Fruit fly (Drosophila melanogaster): Measurements from ENCODE around the gene CG14710.
A peak's percentile ranks its signal among the peaks of the same experiment; 100 is the strongest.

The CG14710 gene

DNA sequence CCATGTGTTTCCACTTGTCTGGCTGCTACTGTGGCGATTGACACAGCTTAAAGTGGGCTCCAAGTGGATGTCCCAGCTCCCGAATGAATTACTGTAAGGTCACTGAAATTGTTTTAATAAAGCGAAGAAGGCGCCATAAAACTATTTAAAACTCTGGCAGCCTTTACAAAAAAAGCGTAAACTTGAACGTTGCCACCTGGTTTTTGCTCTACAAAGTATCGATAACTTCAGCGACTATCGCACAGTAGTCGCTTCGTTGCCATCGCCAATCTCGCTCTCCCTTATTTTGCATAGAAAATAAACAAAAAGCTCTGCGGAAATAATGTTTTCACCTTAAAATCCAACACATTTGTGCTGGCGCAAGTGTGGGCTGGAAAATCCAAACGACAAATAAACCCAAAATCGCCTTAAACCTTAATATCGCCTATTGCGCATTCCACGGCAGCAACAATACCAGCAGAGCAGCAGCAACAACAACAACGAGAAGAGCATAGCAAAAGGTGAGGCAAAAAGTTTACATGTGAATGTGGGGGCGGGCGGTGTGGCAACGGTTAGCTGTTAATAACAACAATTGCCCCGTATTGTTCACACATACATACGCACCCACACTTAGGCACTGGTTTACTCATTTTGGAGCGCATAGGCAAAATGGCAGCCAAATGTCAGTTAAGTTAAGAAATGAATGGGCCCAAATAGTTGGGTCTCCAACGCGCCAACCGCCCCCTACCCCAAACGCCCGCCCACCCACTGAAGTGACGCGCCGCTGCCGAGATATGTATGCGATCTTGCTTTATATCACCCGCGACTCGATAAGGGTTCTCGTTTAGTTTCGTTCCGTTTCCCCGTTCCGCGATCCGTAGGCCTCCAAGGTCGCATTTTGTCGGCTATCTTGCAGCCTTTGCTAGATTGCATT is 38.3 kb upstream of the CG14710 start, which contains the start of gene wkd (continued):
- no peak for TF ChIP-seq cato (GFP tag; optimal IDR thresholded peaks at IDR 0.05; ENCODE audit: borderline replicate concordance)
- peak; percentile 92 for TF ChIP-seq Bgb (GFP tag; IDR thresholded peaks at IDR 0.05; ENCODE audit: partially characterized antibody)
- TF ChIP-seq Pdp1 (GFP tag; optimal IDR thresholded peaks at IDR 0.05), result no peak
- no peak for TF ChIP-seq pho (GFP tag; optimal IDR thresholded peaks at IDR 0.05)
- TF ChIP-seq CG6689 (GFP tag; IDR thresholded peaks at IDR 0.05), result no peak
- no peak for TF ChIP-seq tin (GFP tag; optimal IDR thresholded peaks at IDR 0.05)
- peak; percentile 89 for TF ChIP-seq amos (GFP tag; IDR thresholded peaks at IDR 0.05; ENCODE audit: partially characterized antibody)
- TF ChIP-seq Rfx (GFP tag; IDR thresholded peaks at IDR 0.05), result no peak
- TF ChIP-seq Chrac-16 (GFP tag; optimal IDR thresholded peaks at IDR 0.05), result no peak
- TF ChIP-seq Bteb2 (GFP tag; optimal IDR thresholded peaks at IDR 0.05), result no peak
- TF ChIP-seq CG4707 (GFP tag; optimal IDR thresholded peaks at IDR 0.05), result no peak
- no peak for TF ChIP-seq CG11247 (GFP tag; IDR thresholded peaks at IDR 0.05)
- no peak for TF ChIP-seq CG31224 (GFP tag; IDR thresholded peaks at IDR 0.05)
- TF ChIP-seq hkb (optimal IDR thresholded peaks at IDR 0.05), result no peak
- TF ChIP-seq hkb (GFP tag; IDR thresholded peaks at IDR 0.05), result peak; percentile 32; the same call in 1 of the 2 replicates
- peak; percentile 96 for TF ChIP-seq pfk (GFP tag; optimal IDR thresholded peaks at IDR 0.05)
- no peak for TF ChIP-seq CG17802 (tag; optimal IDR thresholded peaks at IDR 0.05)
- TF ChIP-seq nom (GFP tag; optimal IDR thresholded peaks at IDR 0.05), result no peak
- TF ChIP-seq Dad (GFP tag; optimal IDR thresholded peaks at IDR 0.05), result peak; percentile 12
- no peak for TF ChIP-seq CG5245 (GFP tag; optimal IDR thresholded peaks at IDR 0.05)
- TF ChIP-seq HLH54F (GFP tag; optimal IDR thresholded peaks at IDR 0.05), result peak; percentile 1
- TF ChIP-seq emc (GFP tag; optimal IDR thresholded peaks at IDR 0.05), result no peak
- TF ChIP-seq CG3281 (GFP tag; optimal IDR thresholded peaks at IDR 0.05), result no peak
- TF ChIP-seq dm (GFP tag; optimal IDR thresholded peaks at IDR 0.05), result peak; percentile 41
- TF ChIP-seq Sox102F (GFP tag; optimal IDR thresholded peaks at IDR 0.05), result no peak
- TF ChIP-seq aop (GFP tag; IDR thresholded peaks at IDR 0.05), result no peak
- no peak for TF ChIP-seq Max (GFP tag; optimal IDR thresholded peaks at IDR 0.05)
- no peak for TF ChIP-seq gcm2 (GFP tag; optimal IDR thresholded peaks at IDR 0.05)
- TF ChIP-seq CG12155 (GFP tag; optimal IDR thresholded peaks at IDR 0.05), result peak; percentile 58
- no peak for TF ChIP-seq Bdp1 (GFP tag; optimal IDR thresholded peaks at IDR 0.05)
- peak; percentile 94 for TF ChIP-seq CG13287 (GFP tag; IDR thresholded peaks at IDR 0.05; ENCODE audit: partially characterized antibody)
- TF ChIP-seq ase (GFP tag; IDR thresholded peaks at IDR 0.05), result no peak
- TF ChIP-seq CG13624 (GFP tag; optimal IDR thresholded peaks at IDR 0.05), result no peak
- TF ChIP-seq CG14710 (tag; optimal IDR thresholded peaks at IDR 0.05), result no peak
- no peak for TF ChIP-seq CG4328 (GFP tag; optimal IDR thresholded peaks at IDR 0.05)
- no peak for TF ChIP-seq CG8290 (GFP tag; optimal IDR thresholded peaks at IDR 0.05)
- TF ChIP-seq CG8290 (tag; optimal IDR thresholded peaks at IDR 0.05), result no peak
- TF ChIP-seq CG30403 (GFP tag; optimal IDR thresholded peaks at IDR 0.05), result peak; percentile 19
- TF ChIP-seq dan (GFP tag; IDR thresholded peaks at IDR 0.05), result no peak
- TF ChIP-seq sr (GFP tag; IDR thresholded peaks at IDR 0.05), result peak; percentile 69; the same call in 2 of the 3 replicates
- no peak for TF ChIP-seq Atf6 (GFP tag; IDR thresholded peaks at IDR 0.05)
- TF ChIP-seq CG7357 (GFP tag; IDR thresholded peaks at IDR 0.05), result no peak
- TF ChIP-seq Dip2 (GFP tag; IDR thresholded peaks at IDR 0.05), result no peak
- TF ChIP-seq twi (tag; optimal IDR thresholded peaks at IDR 0.05), result no peak
- TF ChIP-seq CG1603 (tag; optimal IDR thresholded peaks at IDR 0.05), result no peak
- peak; percentile 15 for TF ChIP-seq CG4282 (GFP tag; optimal IDR thresholded peaks at IDR 0.05)
- no peak for TF ChIP-seq dysf (GFP tag; IDR thresholded peaks at IDR 0.05)
- TF ChIP-seq salm (tag; optimal IDR thresholded peaks at IDR 0.05), result no peak
- TF ChIP-seq trem (tag; optimal IDR thresholded peaks at IDR 0.05), result peak; percentile 70
- TF ChIP-seq lab (GFP tag; optimal IDR thresholded peaks at IDR 0.05), result no peak
